Worm (Caenorhabditis elegans): ENCODE results near the gene nfm-1.

ce11 chrIII:6141532-6141931 is 17.7 kb upstream of the nfm-1 start:
- TF ChIP-seq him-1 (tag; optimal IDR thresholded peaks at IDR 0.05) = peak; percentile 10
- no peak for TF ChIP-seq dao-5 (tag; optimal IDR thresholded peaks at IDR 0.05)

Data from whole organism, L4/young adult.